Fruit fly (Drosophila melanogaster): ENCODE measurements around the gene Vml.

Gene Vml

DNA sequence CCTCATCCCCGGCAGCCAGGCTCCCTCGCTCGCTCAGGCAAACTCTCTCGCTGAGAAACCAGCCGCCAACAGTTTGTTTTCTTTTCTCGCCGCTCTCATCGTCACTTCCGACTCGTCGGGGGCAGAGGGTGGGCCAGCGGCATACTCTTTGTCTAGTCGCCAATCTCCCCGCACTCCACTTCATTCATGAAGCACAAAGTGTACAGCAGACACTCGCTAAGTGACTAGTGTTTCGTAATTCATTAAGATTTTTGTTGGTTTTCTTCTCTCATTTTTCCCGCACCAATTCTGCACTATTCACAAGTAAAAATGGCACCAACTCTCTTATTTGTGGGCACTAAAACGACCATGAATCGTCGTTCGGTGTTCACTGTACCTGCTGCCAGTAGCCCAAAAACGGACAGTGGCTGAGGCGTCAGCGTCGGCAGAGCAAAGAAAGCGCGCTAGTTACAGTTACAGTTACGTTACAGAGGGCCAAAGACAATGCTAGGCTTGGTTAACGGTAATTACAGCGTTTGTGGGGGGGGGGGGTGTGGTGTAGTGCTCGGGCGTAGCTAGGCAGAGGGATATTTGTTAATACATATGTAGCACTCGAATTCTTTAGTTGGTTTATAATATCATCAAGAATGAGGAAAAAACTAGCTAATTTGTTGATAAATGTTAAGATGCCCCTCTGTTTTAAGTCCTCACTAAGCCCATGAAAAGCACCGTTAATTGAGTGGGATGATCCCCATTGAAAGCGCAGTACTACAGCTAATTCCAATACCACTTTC is 22.0 kb downstream of the Vml start (continued):
- peak; percentile 97 for TF ChIP-seq CG15336 (GFP tag; IDR thresholded peaks at IDR 0.05)
- peak; percentile 97 for TF ChIP-seq dac (GFP tag; optimal IDR thresholded peaks at IDR 0.05)
- TF ChIP-seq Hr39 (GFP tag; optimal IDR thresholded peaks at IDR 0.05): peak; percentile 95
- peak; percentile 93 for TF ChIP-seq Gug (GFP tag; IDR thresholded peaks at IDR 0.05)
- TF ChIP-seq svp (GFP tag): peak; percentile 94
- peak; percentile 94 for TF ChIP-seq net (GFP tag; optimal IDR thresholded peaks at IDR 0.05)
- peak; percentile 95 for TF ChIP-seq CG3919 (GFP tag; optimal IDR thresholded peaks at IDR 0.05)
- peak; percentile 94 for TF ChIP-seq Eip75B (GFP tag; optimal IDR thresholded peaks at IDR 0.05)
- TF ChIP-seq cyc (GFP tag; optimal IDR thresholded peaks at IDR 0.05): peak; percentile 93
- peak; percentile 91 for TF ChIP-seq Ets96B (tag; optimal IDR thresholded peaks at IDR 0.05)
- peak; percentile 92 for TF ChIP-seq Hr38 (GFP tag; optimal IDR thresholded peaks at IDR 0.05)
- TF ChIP-seq esn (GFP tag; optimal IDR thresholded peaks at IDR 0.05): peak; percentile 90
- peak; percentile 95 for TF ChIP-seq CG7368 (GFP tag; optimal IDR thresholded peaks at IDR 0.05)
- TF ChIP-seq eg (GFP tag; IDR thresholded peaks at IDR 0.05): peak; percentile 97
- TF ChIP-seq CG8319 (GFP tag; optimal IDR thresholded peaks at IDR 0.05): peak; percentile 76
- peak; percentile 91 for TF ChIP-seq Sox102F (GFP tag; optimal IDR thresholded peaks at IDR 0.05)
- TF ChIP-seq lz (GFP tag; optimal IDR thresholded peaks at IDR 0.05): peak; percentile 94
- peak; percentile 91 for TF ChIP-seq CG3032 (tag; optimal IDR thresholded peaks at IDR 0.05)
- TF ChIP-seq Eip78C (GFP tag): peak; percentile 98
- peak; percentile 42 for TF ChIP-seq CG6854 (GFP tag; optimal IDR thresholded peaks at IDR 0.05)

- peak; percentile 76 for TF ChIP-seq CG11902 (GFP tag; optimal IDR thresholded peaks at IDR 0.05)
- peak; percentile 90 for TF ChIP-seq CG15336 (GFP tag; IDR thresholded peaks at IDR 0.05)
- TF ChIP-seq Met (GFP tag; optimal IDR thresholded peaks at IDR 0.05): peak; percentile 92
- peak; percentile 93 for TF ChIP-seq Ets96B (tag; optimal IDR thresholded peaks at IDR 0.05)
- peak; percentile 89 for TF ChIP-seq CG10631 (GFP tag; optimal IDR thresholded peaks at IDR 0.05)
- TF ChIP-seq topi (GFP tag; optimal IDR thresholded peaks at IDR 0.05): peak; percentile 96
- peak; percentile 95 for TF ChIP-seq dsx (GFP tag; optimal IDR thresholded peaks at IDR 0.05; ENCODE audit: poor library complexity, severe bottlenecking)
- peak; percentile 76 for TF ChIP-seq dac (GFP tag; optimal IDR thresholded peaks at IDR 0.05)
- peak; percentile 83 for TF ChIP-seq CG9139 (GFP tag; optimal IDR thresholded peaks at IDR 0.05)
- TF ChIP-seq CG6854 (GFP tag; optimal IDR thresholded peaks at IDR 0.05): peak; percentile 91
- peak; percentile 75 for TF ChIP-seq CG11294 (GFP tag; IDR thresholded peaks at IDR 0.05)
- TF ChIP-seq CG11762 (GFP tag; optimal IDR thresholded peaks at IDR 0.05; ENCODE audit: insufficient read depth): peak; percentile 85
- TF ChIP-seq Hr39 (GFP tag; optimal IDR thresholded peaks at IDR 0.05): peak; percentile 89
- TF ChIP-seq CG10669 (GFP tag; optimal IDR thresholded peaks at IDR 0.05): peak; percentile 95
- peak; percentile 89 for TF ChIP-seq CG34406 (GFP tag; optimal IDR thresholded peaks at IDR 0.05)
- peak; percentile 81 for TF ChIP-seq Eip93F (GFP tag; optimal IDR thresholded peaks at IDR 0.05)
- peak; percentile 86 for TF ChIP-seq CG8319 (GFP tag; optimal IDR thresholded peaks at IDR 0.05)
- TF ChIP-seq salr (GFP tag; optimal IDR thresholded peaks at IDR 0.05): peak; percentile 79 to 91
- TF ChIP-seq Ets21C (GFP tag; optimal IDR thresholded peaks at IDR 0.05): peak; percentile 84
- TF ChIP-seq acj6 (GFP tag; optimal IDR thresholded peaks at IDR 0.05): peak; percentile 90
- peak; percentile 94 for TF ChIP-seq esn (GFP tag; optimal IDR thresholded peaks at IDR 0.05)
- TF ChIP-seq Blimp-1 (GFP tag; optimal IDR thresholded peaks at IDR 0.05): peak; percentile 77
- peak; percentile 95 for TF ChIP-seq CG3919 (GFP tag; optimal IDR thresholded peaks at IDR 0.05)
- peak; percentile 88 for TF ChIP-seq Smox (GFP tag; optimal IDR thresholded peaks at IDR 0.05)
- peak; percentile 95 for TF ChIP-seq Eip75B (GFP tag; optimal IDR thresholded peaks at IDR 0.05)
- TF ChIP-seq Lpt (GFP tag; optimal IDR thresholded peaks at IDR 0.05): peak; percentile 85
- TF ChIP-seq CG6276 (GFP tag; optimal IDR thresholded peaks at IDR 0.05): peak; percentile 79
- peak; percentile 91 for TF ChIP-seq CG8632 (GFP tag; optimal IDR thresholded peaks at IDR 0.05)
- peak; percentile 94 for TF ChIP-seq eg (GFP tag; IDR thresholded peaks at IDR 0.05)
- TF ChIP-seq CG6163 (GFP tag; IDR thresholded peaks at IDR 0.05): peak; percentile 97
- peak; percentile 93 for TF ChIP-seq CG1621 (tag; optimal IDR thresholded peaks at IDR 0.05)
- peak; percentile 70 for TF ChIP-seq Sox15 (GFP tag; optimal IDR thresholded peaks at IDR 0.05)
- TF ChIP-seq Sox14 (GFP tag; optimal IDR thresholded peaks at IDR 0.05): peak; percentile 92
- peak; percentile 84 for TF ChIP-seq fd59A (GFP tag; optimal IDR thresholded peaks at IDR 0.05)
- TF ChIP-seq spab (GFP tag; optimal IDR thresholded peaks at IDR 0.05): peak; percentile 85
- peak; percentile 99 for TF ChIP-seq Eip78C (GFP tag)
- peak; percentile 84 for TF ChIP-seq CG32006 (GFP tag; optimal IDR thresholded peaks at IDR 0.05)
Observed at dm6 chrX:2298708-2299370, 23.2 kb downstream of the Vml start.

Measured in whole organism, prepupa.